Worm (Caenorhabditis elegans) whole organism, L1 larva: ENCODE measurements around the gene T23F11.11.

Experiments used
- efl-1 ChIP-seq, 4 experiments: fragments of 150-350 bp; optimal IDR thresholded peaks in 3 of 4; peaks in 1 of 4; 1 replicate in 1 of 4; 2 replicates in 3 of 4; lab custom pipeline; 2014; ENCODE audit warnings: missing biosample characterization in 2 of 4, missing genetic modification characterization in 2 of 4, missing genetic modification reagents in 2 of 4
- hlh-4 ChIP-seq: sonication (generic microtip); optimal IDR thresholded peaks from 2 replicates; lab custom pipeline; 2016; ENCODE audit warnings: mild to moderate bottlenecking, missing genetic modification characterization, missing compliant biosample characterization
- lin-39 ChIP-seq: fragments of 150-350 bp; optimal IDR thresholded peaks from 2 replicates; lab custom pipeline; 2014; ENCODE audit warnings: missing biosample characterization, missing genetic modification reagents, missing genetic modification characterization

- no peak for TF ChIP-seq hlh-4 (tag; lab: Kevin White, UChicago)
- TF ChIP-seq efl-1 (optimal IDR thresholded peaks at IDR 0.05; lab: Kevin White, UChicago): no peak
- no peak for TF ChIP-seq efl-1 (GFP tag; optimal IDR thresholded peaks at IDR 0.05 in 1 of 2; lab: Kevin White, UChicago)
- no peak for TF ChIP-seq lin-39 (tag; lab: Kevin White, UChicago)
Measured at ce11 chrIII:4653912-4654311, 17.5 kb downstream of the T23F11.11 start.
